Worm (Caenorhabditis elegans): Measurements from ENCODE around the gene mbr-1.

Gene mbr-1

ce11 chrX:10721954-10722353, at the start of gene mbr-1:
TSS of gene mbr-1 (minus strand) at chrX:10722054.
- TF ChIP-seq him-1 (tag; optimal IDR thresholded peaks at IDR 0.05) (no peak), W03F9.2 (tag; optimal IDR thresholded peaks at IDR 0.05) (no peak), dao-5 (tag; optimal IDR thresholded peaks at IDR 0.05) (no peak)

- TF ChIP-seq him-1 (tag; optimal IDR thresholded peaks at IDR 0.05) (peak; percentile 83), dao-5 (tag; optimal IDR thresholded peaks at IDR 0.05) (no peak), W03F9.2 (tag; optimal IDR thresholded peaks at IDR 0.05) (peak; percentile 48)
Observed at ce11 chrX:10770988-10771496, 49.2 kb upstream of the mbr-1 start.

ce11 chrX:10769959-10770358, 48.1 kb upstream of the mbr-1 start:
- TF ChIP-seq dao-5 (tag; optimal IDR thresholded peaks at IDR 0.05) (no peak), him-1 (tag; optimal IDR thresholded peaks at IDR 0.05) (no peak), W03F9.2 (tag; optimal IDR thresholded peaks at IDR 0.05) (no peak)

- no peak for TF ChIP-seq dao-5 (tag; optimal IDR thresholded peaks at IDR 0.05)
- no peak for TF ChIP-seq W03F9.2 (tag; optimal IDR thresholded peaks at IDR 0.05)
Observed at ce11 chrX:10769232-10769738, 47.4 kb upstream of the mbr-1 start, which contains the start of gene sma-9. TSS of gene sma-9 (plus strand) at chrX:10769282.

- TF ChIP-seq him-1 (tag; optimal IDR thresholded peaks at IDR 0.05) (no peak), W03F9.2 (tag; optimal IDR thresholded peaks at IDR 0.05) (no peak), dao-5 (tag; optimal IDR thresholded peaks at IDR 0.05) (no peak)
Observed at ce11 chrX:10768289-10769153, 46.7 kb upstream of the mbr-1 start.

- no peak for TF ChIP-seq him-1 (tag; optimal IDR thresholded peaks at IDR 0.05)
- TF ChIP-seq W03F9.2 (tag; optimal IDR thresholded peaks at IDR 0.05), result no peak
- no peak for TF ChIP-seq dao-5 (tag; optimal IDR thresholded peaks at IDR 0.05)
Observed at ce11 chrX:10767669-10768068, 45.8 kb upstream of the mbr-1 start.

- TF ChIP-seq him-1 (tag; optimal IDR thresholded peaks at IDR 0.05) (no peak), W03F9.2 (tag; optimal IDR thresholded peaks at IDR 0.05) (no peak), dao-5 (tag; optimal IDR thresholded peaks at IDR 0.05) (no peak)
Observed at ce11 chrX:10766966-10767644, 45.3 kb upstream of the mbr-1 start.

- TF ChIP-seq W03F9.2 (tag; optimal IDR thresholded peaks at IDR 0.05) (peak; percentile 20), dao-5 (tag; optimal IDR thresholded peaks at IDR 0.05) (peak; percentile 85), him-1 (tag; optimal IDR thresholded peaks at IDR 0.05) (peak; percentile 86)
Observed at ce11 chrX:10766123-10766622, 44.3 kb upstream of the mbr-1 start.

- TF ChIP-seq dao-5 (tag; optimal IDR thresholded peaks at IDR 0.05) (no peak), him-1 (tag; optimal IDR thresholded peaks at IDR 0.05) (no peak), W03F9.2 (tag; optimal IDR thresholded peaks at IDR 0.05) (no peak)
Observed at ce11 chrX:10763383-10763782, 41.5 kb upstream of the mbr-1 start.

ce11 chrX:10760958-10761357, 39.1 kb upstream of the mbr-1 start:
- no peak for TF ChIP-seq him-1 (tag; optimal IDR thresholded peaks at IDR 0.05)
- TF ChIP-seq W03F9.2 (tag; optimal IDR thresholded peaks at IDR 0.05), result no peak
- TF ChIP-seq dao-5 (tag; optimal IDR thresholded peaks at IDR 0.05), result no peak

- no peak for TF ChIP-seq him-1 (tag; optimal IDR thresholded peaks at IDR 0.05)
- TF ChIP-seq W03F9.2 (tag; optimal IDR thresholded peaks at IDR 0.05), result no peak
- TF ChIP-seq dao-5 (tag; optimal IDR thresholded peaks at IDR 0.05), result no peak
Observed at ce11 chrX:10758453-10758852, 36.6 kb upstream of the mbr-1 start.

ce11 chrX:10757608-10758007, 35.8 kb upstream of the mbr-1 start, which contains the start of gene R07A4.4:
TSS of gene R07A4.4 (minus strand) at chrX:10757708.
- TF ChIP-seq dao-5 (tag; optimal IDR thresholded peaks at IDR 0.05), result no peak
- TF ChIP-seq W03F9.2 (tag; optimal IDR thresholded peaks at IDR 0.05), result no peak
- no peak for TF ChIP-seq him-1 (tag; optimal IDR thresholded peaks at IDR 0.05)

- TF ChIP-seq dao-5 (tag; optimal IDR thresholded peaks at IDR 0.05) (no peak), him-1 (tag; optimal IDR thresholded peaks at IDR 0.05) (no peak), W03F9.2 (tag; optimal IDR thresholded peaks at IDR 0.05) (no peak)
Observed at ce11 chrX:10756185-10756584, 34.3 kb upstream of the mbr-1 start.

ce11 chrX:10754532-10754931, 32.7 kb upstream of the mbr-1 start:
- TF ChIP-seq W03F9.2 (tag; optimal IDR thresholded peaks at IDR 0.05) (no peak), him-1 (tag; optimal IDR thresholded peaks at IDR 0.05) (no peak), dao-5 (tag; optimal IDR thresholded peaks at IDR 0.05) (no peak)

Data from whole organism, L4/young adult.